Worm (Caenorhabditis elegans) whole organism, L1 larva: ENCODE measurements around the gene sdz-38.

ENCODE experiments used
- C04F5.9 ChIP-seq: sonication (generic microtip); optimal IDR thresholded peaks from 2 replicates; lab custom pipeline; 2016; ENCODE audit warnings: missing genetic modification characterization, missing compliant biosample characterization
- C16A3.4 ChIP-seq: fragments of 150-350 bp; optimal IDR thresholded peaks from 2 replicates; lab custom pipeline; 2014; ENCODE audit warnings: missing biosample characterization, missing genetic modification characterization
- aha-1 ChIP-seq: fragments of 150-350 bp; optimal IDR thresholded peaks from 2 replicates; lab custom pipeline; 2014; ENCODE audit warnings: missing biosample characterization, missing genetic modification characterization
- blmp-1 ChIP-seq: fragments of 150-350 bp; optimal IDR thresholded peaks from 2 replicates; lab custom pipeline; 2014; ENCODE audit warnings: missing biosample characterization, missing genetic modification characterization
- ceh-63 ChIP-seq: fragments of 200-800 bp; sonication (Bioruptor generic); optimal IDR thresholded peaks from 2 replicates; lab custom pipeline; 2018; ENCODE audit warnings: mild to moderate bottlenecking, missing genetic modification characterization, missing compliant biosample characterization
- ceh-8 ChIP-seq: fragments of 200-800 bp; sonication (Bioruptor generic); optimal IDR thresholded peaks from 2 replicates; lab custom pipeline; 2018; ENCODE audit warnings: mild to moderate bottlenecking, missing genetic modification characterization, moderate library complexity, missing compliant biosample characterization
- dpl-1 ChIP-seq, 3 experiments: fragments of 150-350 bp in 2 of 3; sonication (generic microtip) in 1 of 3; optimal IDR thresholded peaks; 2 replicates each; lab custom pipeline; 2014 to 2017; ENCODE audit warnings: missing biosample characterization in 3 of 3, missing genetic modification characterization in 3 of 3, missing genetic modification reagents in 3 of 3
- dsc-1 ChIP-seq: sonication (generic microtip); optimal IDR thresholded peaks from 2 replicates; lab custom pipeline; 2016; ENCODE audit warnings: mild to moderate bottlenecking, missing genetic modification characterization, missing compliant biosample characterization
- efl-1 ChIP-seq, 4 experiments: fragments of 150-350 bp; optimal IDR thresholded peaks in 3 of 4; peaks in 1 of 4; 1 replicate in 1 of 4; 2 replicates in 3 of 4; lab custom pipeline; 2014; ENCODE audit warnings: missing biosample characterization in 2 of 4, missing genetic modification characterization in 2 of 4, missing genetic modification reagents in 2 of 4
- efl-3 ChIP-seq: fragments of 200-800 bp; sonication (Bioruptor generic); optimal IDR thresholded peaks from 2 replicates; lab custom pipeline; 2018; ENCODE audit warnings: mild to moderate bottlenecking, missing genetic modification characterization, missing compliant biosample characterization
- egl-13 ChIP-seq: sonication (generic microtip); optimal IDR thresholded peaks from 2 replicates; lab custom pipeline; 2016; ENCODE audit warnings: missing genotype, missing genetic modification reagents, missing genetic modification characterization, missing compliant biosample characterization
- ets-5 ChIP-seq: fragments of 200-800 bp; sonication (Bioruptor generic); IDR thresholded peaks from 2 replicates; pipeline ENCODE4 v1.3.6; 2022; ENCODE audit warnings: missing genetic modification characterization, missing compliant biosample characterization
- fkh-10 ChIP-seq: sonication (generic microtip); optimal IDR thresholded peaks from 2 replicates; lab custom pipeline; 2017; ENCODE audit warnings: missing biosample characterization, missing genetic modification reagents, missing genetic modification characterization
- fkh-4 ChIP-seq: sonication (generic microtip); optimal IDR thresholded peaks from 2 replicates; lab custom pipeline; 2016; ENCODE audit warnings: missing compliant biosample characterization, missing genetic modification characterization, borderline replicate concordance
- grh-1 ChIP-seq: fragments of 200-800 bp; sonication (Bioruptor generic); IDR thresholded peaks from 2 replicates; pipeline ENCODE4 v1.3.6; 2022; ENCODE audit warnings: missing genetic modification reagents, missing genetic modification characterization, missing compliant biosample characterization
- hlh-17 ChIP-seq: fragments of 200-800 bp; sonication (Bioruptor generic); optimal IDR thresholded peaks from 2 replicates; lab custom pipeline; 2018; ENCODE audit warnings: missing genetic modification characterization, mild to moderate bottlenecking, missing compliant biosample characterization, moderate library complexity, borderline replicate concordance
- irx-1 ChIP-seq: sonication (generic microtip); optimal IDR thresholded peaks from 2 replicates; lab custom pipeline; 2016; ENCODE audit warnings: missing genetic modification characterization, missing compliant biosample characterization
- lin-14 ChIP-seq: fragments of 200-800 bp; sonication (Bioruptor generic); optimal IDR thresholded peaks from 2 replicates; lab custom pipeline; 2018; ENCODE audit warnings: mild to moderate bottlenecking, missing genetic modification characterization, moderate library complexity, missing compliant biosample characterization
- mab-9 ChIP-seq: fragments of 200-800 bp; sonication (Bioruptor generic); IDR thresholded peaks from 2 replicates; pipeline ENCODE4 v1.3.6; 2022; ENCODE audit warnings: missing genetic modification reagents, missing genetic modification characterization, missing compliant biosample characterization
- nhr-19 ChIP-seq: fragments of 200-800 bp; sonication (Bioruptor generic); conservative IDR thresholded peaks from 2 replicates; pipeline ENCODE4 v1.3.6; 2022; ENCODE audit warnings: missing genetic modification characterization, missing compliant biosample characterization
- nhr-237 ChIP-seq: fragments of 150-350 bp; optimal IDR thresholded peaks from 2 replicates; lab custom pipeline; 2014; ENCODE audit warnings: missing biosample characterization, missing genetic modification characterization
- nhr-71 ChIP-seq: sonication (generic microtip); optimal IDR thresholded peaks from 2 replicates; lab custom pipeline; 2016; ENCODE audit warnings: mild to moderate bottlenecking, missing genetic modification characterization, moderate library complexity, missing compliant biosample characterization
- nhr-77 ChIP-seq: fragments of 150-350 bp; optimal IDR thresholded peaks from 2 replicates; lab custom pipeline; 2014; ENCODE audit warnings: missing biosample characterization, missing genetic modification characterization
- nhr-85 ChIP-seq: sonication (generic microtip); peaks from one replicate; lab custom pipeline; 2016; ENCODE audit warnings: missing genetic modification characterization, inconsistent platforms, missing compliant biosample characterization
- nhr-90 ChIP-seq: sonication (generic microtip); optimal IDR thresholded peaks from 2 replicates; lab custom pipeline; 2016; ENCODE audit warnings: mild to moderate bottlenecking, missing genetic modification characterization, missing compliant biosample characterization; ENCODE audit not compliant: poor library complexity
- pag-3 ChIP-seq: sonication (generic microtip); optimal IDR thresholded peaks from 2 replicates; lab custom pipeline; 2017; ENCODE audit warnings: missing genetic modification characterization, mild to moderate bottlenecking, missing compliant biosample characterization, antibody characterized with exemption, borderline replicate concordance; ENCODE audit not compliant: insufficient read depth
- pax-3 ChIP-seq: fragments of 200-800 bp; sonication (Bioruptor generic); optimal IDR thresholded peaks from 2 replicates; lab custom pipeline; 2018; ENCODE audit warnings: mild to moderate bottlenecking, missing genetic modification characterization, moderate library complexity, missing compliant biosample characterization
- pqm-1 ChIP-seq: sonication (generic microtip); optimal IDR thresholded peaks from 3 replicates; lab custom pipeline; 2017; ENCODE audit warnings: missing biosample characterization, missing genetic modification characterization
- rnt-1 ChIP-seq: sonication (generic microtip); optimal IDR thresholded peaks from 2 replicates; lab custom pipeline; 2016; ENCODE audit warnings: mild to moderate bottlenecking, missing genetic modification characterization, moderate library complexity, missing compliant biosample characterization
- snu-23 ChIP-seq: sonication (generic microtip); optimal IDR thresholded peaks from 2 replicates; lab custom pipeline; 2016; ENCODE audit warnings: missing genetic modification characterization, missing compliant biosample characterization
- sox-4 ChIP-seq: sonication (generic microtip); optimal IDR thresholded peaks from 2 replicates; lab custom pipeline; 2016; ENCODE audit warnings: missing genetic modification characterization, missing compliant biosample characterization
- sptf-1 ChIP-seq: fragments of 150-350 bp; optimal IDR thresholded peaks from 2 replicates; lab custom pipeline; 2014; ENCODE audit warnings: missing biosample characterization, missing genetic modification characterization
- swsn-7 ChIP-seq: sonication (generic microtip); optimal IDR thresholded peaks from 2 replicates; lab custom pipeline; 2016; ENCODE audit warnings: missing genetic modification characterization, missing compliant biosample characterization
- tbx-2 ChIP-seq: sonication (generic microtip); optimal IDR thresholded peaks from 2 replicates; lab custom pipeline; 2016; ENCODE audit warnings: missing genetic modification characterization, missing compliant biosample characterization
- tlp-1 ChIP-seq: fragments of 150-350 bp; optimal IDR thresholded peaks from 2 replicates; lab custom pipeline; 2014; ENCODE audit warnings: missing biosample characterization, missing genetic modification characterization
- unc-130 ChIP-seq: fragments of 150-350 bp; optimal IDR thresholded peaks from 2 replicates; lab custom pipeline; 2017; ENCODE audit warnings: missing biosample characterization, missing genetic modification characterization, inconsistent platforms
- xbp-1 ChIP-seq: sonication (generic microtip); optimal IDR thresholded peaks from 2 replicates; lab custom pipeline; 2016; ENCODE audit warnings: missing genetic modification characterization, missing compliant biosample characterization
- zip-4 ChIP-seq: fragments of 200-800 bp; sonication (Bioruptor generic); optimal IDR thresholded peaks from 2 replicates; lab custom pipeline; 2018; ENCODE audit warnings: mild to moderate bottlenecking, missing genetic modification characterization, moderate library complexity, missing compliant biosample characterization

sdz-38 gene

DNA sequence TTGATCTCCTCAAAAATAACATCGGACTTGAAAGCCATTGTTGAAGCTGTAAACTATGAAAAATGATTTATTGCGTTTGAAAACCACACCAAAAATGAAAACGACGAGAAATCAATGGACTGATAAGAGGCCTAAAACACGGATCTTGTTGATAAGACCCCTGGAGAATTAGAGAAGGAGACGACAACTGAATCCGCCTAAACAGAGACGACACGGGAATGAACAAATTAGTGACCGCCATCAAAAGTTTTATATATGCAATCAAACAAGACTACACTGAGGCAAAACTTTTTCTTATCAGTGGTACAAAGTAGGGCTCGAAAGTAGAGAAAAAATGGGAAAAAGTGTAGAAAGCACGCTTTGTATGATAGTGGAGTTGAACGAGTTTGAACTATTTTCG, 19.4 kb upstream of the sdz-38 start, which contains the start of gene nlt-1 (continued):
- peak; percentile 25 for TF ChIP-seq nhr-90 (tag; lab: Kevin White, UChicago)
- TF ChIP-seq snu-23 (GFP tag; lab: Kevin White, UChicago): no peak
- TF ChIP-seq sptf-1 (tag; lab: Kevin White, UChicago): no peak
- no peak for TF ChIP-seq egl-13 (tag; lab: Kevin White, UChicago)
- TF ChIP-seq, all 84 proteins: peak for 12

DNA sequence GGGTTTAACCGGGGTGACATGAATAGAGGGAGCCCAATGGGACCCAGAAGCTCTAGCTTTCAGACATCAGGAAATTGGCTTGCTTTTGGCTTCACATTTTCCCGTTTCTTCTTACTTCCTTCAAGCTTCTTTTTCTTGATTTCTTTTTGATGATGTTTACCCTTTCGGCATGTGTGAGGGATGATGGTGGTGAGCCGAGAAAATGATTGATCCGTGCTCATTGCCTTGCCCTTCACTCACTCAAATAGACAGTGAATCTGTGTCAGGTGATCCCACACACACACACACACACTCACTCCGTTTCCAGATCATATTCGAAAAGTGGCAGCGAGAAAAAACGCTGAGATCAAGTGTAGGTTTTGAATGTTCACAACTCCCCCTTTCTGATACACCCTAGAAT, 13.0 kb upstream of the sdz-38 start:
- TF ChIP-seq efl-1 (optimal IDR thresholded peaks at IDR 0.05; lab: Kevin White, UChicago) (no peak), efl-1 (GFP tag; optimal IDR thresholded peaks at IDR 0.05 in 1 of 2; lab: Kevin White, UChicago) (peak in 1 of 2 experiments; percentile 28), swsn-7 (tag; lab: Kevin White, UChicago) (no peak), dpl-1 (GFP tag; optimal IDR thresholded peaks at IDR 0.05; lab: Kevin White, UChicago) (no peak), irx-1 (tag; lab: Kevin White, UChicago) (no peak), tlp-1 (no peak)

DNA sequence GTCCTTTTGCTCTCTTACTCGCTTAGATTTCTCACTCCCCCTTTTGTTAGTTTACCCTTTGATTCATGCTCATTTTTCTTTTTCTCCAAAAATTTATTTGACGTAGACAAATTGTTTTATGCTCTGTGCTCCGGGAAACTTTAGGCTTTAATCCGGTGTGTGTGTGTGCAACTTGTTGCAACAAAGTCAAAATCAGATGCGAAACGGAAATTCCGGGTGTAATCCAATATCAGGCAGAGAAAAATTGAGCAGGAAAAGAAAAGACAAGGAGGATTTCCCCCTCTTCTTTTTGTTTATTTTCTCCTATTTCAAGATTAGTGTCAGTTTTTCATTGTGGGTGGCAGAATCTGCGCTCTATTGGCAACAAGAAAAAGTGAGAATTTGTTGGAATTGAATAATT, 10.8 kb upstream of the sdz-38 start:
- TF ChIP-seq lin-14 (GFP tag; lab: Kevin White, UChicago) (peak; percentile 67), tbx-2 (tag; lab: Kevin White, UChicago) (peak; percentile 30), fkh-10 (peak; percentile 89), mab-9 (no peak)

DNA sequence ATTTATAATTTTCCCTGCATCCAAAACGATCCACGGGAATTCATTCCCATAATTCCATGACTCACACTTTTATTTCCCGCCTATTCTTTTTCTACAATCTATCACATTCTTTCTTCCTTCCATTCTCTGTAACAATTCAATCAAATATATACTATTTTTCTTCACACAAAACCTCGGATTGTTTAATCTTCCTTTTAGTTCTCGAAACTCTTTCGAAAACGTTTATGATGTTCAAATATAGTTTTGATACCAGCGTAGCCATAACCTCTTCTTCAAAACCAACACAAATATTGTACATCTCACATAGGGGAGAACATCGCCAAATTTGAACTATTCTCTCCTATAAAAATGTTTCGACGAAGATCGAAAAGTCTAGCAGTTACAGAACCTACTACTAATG, 9.2 kb upstream of the sdz-38 start, which contains the start of gene lec-3:
TSS of gene lec-3 (plus strand) at position 301 of the 400 bp plus-strand sequence.
- TF ChIP-seq dsc-1 (no peak), pax-3 (tag; lab: Kevin White, UChicago) (no peak), nhr-71 (tag; lab: Kevin White, UChicago) (no peak), ceh-63 (GFP tag; lab: Kevin White, UChicago) (no peak), nhr-77 (tag; lab: Kevin White, UChicago) (no peak)

DNA sequence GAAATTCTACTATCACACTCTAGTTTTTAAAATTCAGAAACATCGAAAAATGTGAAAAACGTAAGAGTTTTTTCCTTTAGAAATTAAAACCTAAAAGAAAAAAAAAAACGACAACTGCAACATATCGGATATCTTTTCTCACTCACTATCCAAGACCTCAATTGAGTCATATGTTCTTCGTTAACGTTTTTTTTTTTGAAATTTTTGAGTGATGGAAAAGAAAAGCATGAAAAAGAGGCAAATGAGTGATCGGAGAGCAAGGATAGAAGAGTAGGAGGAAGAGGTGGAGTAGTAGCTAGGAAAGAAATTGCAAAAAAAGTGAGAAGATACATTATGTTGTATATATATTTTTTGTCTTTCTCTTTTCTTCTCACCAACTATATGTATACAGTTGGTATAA, 7.9 kb upstream of the sdz-38 start:
- TF ChIP-seq hlh-17 (no peak), pag-3 (tag; lab: Kevin White, UChicago) (peak; percentile 31), fkh-4 (tag; lab: Kevin White, UChicago) (no peak), rnt-1 (peak; percentile 2), dsc-1 (peak; percentile 50), lin-14 (GFP tag; lab: Kevin White, UChicago) (peak; percentile 73), tbx-2 (tag; lab: Kevin White, UChicago) (peak; percentile 6), pqm-1 (no peak)

DNA sequence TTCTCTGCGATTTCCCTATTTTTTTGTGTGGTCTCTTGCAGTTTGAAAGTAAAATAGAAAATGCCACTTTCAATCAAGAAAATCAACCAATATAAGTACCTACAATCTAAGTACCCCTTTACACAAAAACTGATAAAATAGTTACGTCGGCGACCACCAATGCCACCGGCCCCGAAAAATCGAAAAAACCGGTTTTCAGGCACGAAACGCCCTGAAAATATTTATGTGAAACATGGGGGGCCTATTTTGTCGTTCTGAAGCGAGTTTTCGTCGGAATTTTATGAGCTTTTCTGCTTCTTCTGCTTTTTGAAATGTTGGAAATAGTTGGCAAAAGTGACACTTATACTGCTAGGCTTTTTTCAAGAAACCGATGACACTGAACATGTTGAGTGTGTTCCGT, 7.0 kb upstream of the sdz-38 start:
- peak; percentile 12 for TF ChIP-seq lin-14 (GFP tag; lab: Kevin White, UChicago)
- no peak for TF ChIP-seq ets-5
- no peak for TF ChIP-seq zip-4
- no peak for TF ChIP-seq sox-4 (tag; lab: Kevin White, UChicago)
- no peak for TF ChIP-seq blmp-1 (tag; lab: Kevin White, UChicago)
- no peak for TF ChIP-seq nhr-19 (GFP tag; lab: Robert Waterston, UW)
- TF ChIP-seq efl-3 (GFP tag; lab: Kevin White, UChicago): no peak
- no peak for TF ChIP-seq C16A3.4
- TF ChIP-seq nhr-85 (tag; lab: Kevin White, UChicago): peak; percentile 39
- TF ChIP-seq xbp-1: no peak
- no peak for TF ChIP-seq dsc-1
- TF ChIP-seq grh-1 (GFP tag; lab: Robert Waterston, UW): peak; percentile 82
- no peak for TF ChIP-seq nhr-237 (tag; lab: Kevin White, UChicago)
- no peak for TF ChIP-seq efl-1 (optimal IDR thresholded peaks at IDR 0.05; lab: Kevin White, UChicago)
- TF ChIP-seq efl-1 (GFP tag; optimal IDR thresholded peaks at IDR 0.05 in 1 of 2; lab: Kevin White, UChicago): peak in 1 of 2 experiments; percentile 64
- no peak for TF ChIP-seq C04F5.9 (tag; lab: Kevin White, UChicago)
- TF ChIP-seq aha-1: no peak
- TF ChIP-seq ceh-8 (GFP tag; lab: Kevin White, UChicago): no peak
- TF ChIP-seq unc-130: no peak
